Fruit fly (Drosophila melanogaster): ENCODE measurements around the gene CG6974.

The CG6974 gene

dm6 chr3R:15110135-15110534 is 31.1 kb upstream of the CG6974 start (continued):
- TF ChIP-seq vvl (GFP tag; IDR thresholded peaks at IDR 0.05): 0 out of 2 replicates have a peak, but pooled peaks have one; percentile 14
- peak; percentile 20 for TF ChIP-seq dmrt99B (tag; optimal IDR thresholded peaks at IDR 0.05)
- TF ChIP-seq Adf1 (GFP tag; IDR thresholded peaks at IDR 0.05): no peak
- no peak for TF ChIP-seq CG18619 (GFP tag; optimal IDR thresholded peaks at IDR 0.05)
- no peak for TF ChIP-seq Mad (GFP tag; optimal IDR thresholded peaks at IDR 0.05)
- no peak for TF ChIP-seq ind (GFP tag; optimal IDR thresholded peaks at IDR 0.05)

dm6 chr3R:15095550-15096031 is 16.5 kb upstream of the CG6974 start, which contains the start of gene CG6966:
Gene CG6966, minus strand, starts transcription at chr3R:15095631.
- TF ChIP-seq lmd (GFP tag; IDR thresholded peaks at IDR 0.05) (no peak), cato (GFP tag; optimal IDR thresholded peaks at IDR 0.05; ENCODE audit: borderline replicate concordance) (peak; percentile 94), Med (GFP tag) (peak; percentile 99), CkIIα-i1 (GFP tag; IDR thresholded peaks at IDR 0.05) (no peak), Gug (GFP tag; IDR thresholded peaks at IDR 0.05) (peak; percentile 95), sna (GFP tag; IDR thresholded peaks at IDR 0.05; ENCODE audit: partially characterized antibody) (no peak), Lpt (GFP tag; optimal IDR thresholded peaks at IDR 0.05) (no peak), prd (optimal IDR thresholded peaks at IDR 0.05) (no peak), prd (GFP tag; IDR thresholded peaks at IDR 0.05) (no peak), Rx (GFP tag; IDR thresholded peaks at IDR 0.05) (no peak), CG9817 (tag; optimal IDR thresholded peaks at IDR 0.05) (peak; percentile 98), CG2889 (GFP tag; IDR thresholded peaks at IDR 0.05) (no peak), crol (GFP tag; IDR thresholded peaks at IDR 0.05) (no peak), ac (GFP tag; optimal IDR thresholded peaks at IDR 0.05) (peak; percentile 83), ranshi (GFP tag; IDR thresholded peaks at IDR 0.05) (no peak), chn (GFP tag; optimal IDR thresholded peaks at IDR 0.05) (peak; percentile 96), schlank (tag; optimal IDR thresholded peaks at IDR 0.05) (peak; percentile 97), Blimp-1 (GFP tag; optimal IDR thresholded peaks at IDR 0.05) (peak; percentile 82), Doc2 (GFP tag; IDR thresholded peaks at IDR 0.05) (no peak), CG33557 (GFP tag; optimal IDR thresholded peaks at IDR 0.05) (peak; percentile 91), CG8290 (GFP tag; optimal IDR thresholded peaks at IDR 0.05) (peak; percentile 93), CG8290 (tag; optimal IDR thresholded peaks at IDR 0.05) (peak; percentile 80 to 99), CG11504 (tag; optimal IDR thresholded peaks at IDR 0.05) (peak; percentile 87), br (optimal IDR thresholded peaks at IDR 0.05) (no peak), gcm (GFP tag; optimal IDR thresholded peaks at IDR 0.05) (peak; percentile 88), gcm2 (GFP tag; optimal IDR thresholded peaks at IDR 0.05) (peak; percentile 93), CG2129 (GFP tag; IDR thresholded peaks at IDR 0.05; ENCODE audit: partially characterized antibody) (no peak), CG1832 (GFP tag; optimal IDR thresholded peaks at IDR 0.05) (no peak), CG5953 (GFP tag; IDR thresholded peaks at IDR 0.05) (no peak), maf-S (GFP tag; optimal IDR thresholded peaks at IDR 0.05) (peak; percentile 97), salm (tag; optimal IDR thresholded peaks at IDR 0.05) (peak; percentile 74), Neu2 (GFP tag; optimal IDR thresholded peaks at IDR 0.05; ENCODE audit: borderline replicate concordance) (peak; percentile 28), CG7745 (tag; optimal IDR thresholded peaks at IDR 0.05) (no peak), dimm (GFP tag; IDR thresholded peaks at IDR 0.05) (no peak), PHDP (tag; optimal IDR thresholded peaks at IDR 0.05) (peak; percentile 90), mam (GFP tag; optimal IDR thresholded peaks at IDR 0.05) (peak; percentile 97), exex (tag; optimal IDR thresholded peaks at IDR 0.05) (peak; percentile 70), CG17186 (GFP tag; optimal IDR thresholded peaks at IDR 0.05) (peak; percentile 80), Oli (tag; optimal IDR thresholded peaks at IDR 0.05) (peak; percentile 88), en (GFP tag; optimal IDR thresholded peaks at IDR 0.05) (peak; percentile 94), slp2 (GFP tag; optimal IDR thresholded peaks at IDR 0.05) (peak; percentile 96), toy (GFP tag; IDR thresholded peaks at IDR 0.05) (no peak), knrl (GFP tag; IDR thresholded peaks at IDR 0.05; ENCODE audit: partially characterized antibody) (no peak), pb (GFP tag; optimal IDR thresholded peaks at IDR 0.05) (peak; percentile 94), ato (GFP tag; IDR thresholded peaks at IDR 0.05; ENCODE audit: partially characterized antibody) (no peak)

Data from whole organism, embryonic.